Worm (Caenorhabditis elegans) whole organism, L4/young adult: Measurements from ENCODE around the gene C08B6.18.

ENCODE experiments used
- dao-5 ChIP-seq: sonication (generic microtip); optimal IDR thresholded peaks from 2 replicates; lab custom pipeline; 2016; ENCODE audit warnings: missing genotype, missing genetic modification characterization, moderate library complexity, missing compliant biosample characterization
- him-1 ChIP-seq: sonication (generic microtip); optimal IDR thresholded peaks from 2 replicates; lab custom pipeline; 2016; ENCODE audit warnings: missing genotype, missing genetic modification reagents, missing genetic modification characterization, missing compliant biosample characterization

ce11 chrV:10124799-10125548 is 9.0 kb downstream of the C08B6.18 start, which contains the start of gene C08B6.10:
- TF ChIP-seq dao-5 (tag; lab: Kevin White, UChicago) (no peak), him-1 (tag; lab: Kevin White, UChicago) (no peak)
